Worm (Caenorhabditis elegans) whole organism, L4/young adult: Measurements from ENCODE around the gene clec-68.
"Not testable (repeated sequence)": the region's sequence is repeated elsewhere in the genome, so short reads cannot be mapped to it uniquely, and the experiment has no call there.

Experiments
- W03F9.2 ChIP-seq: fragments of 150-350 bp; optimal IDR thresholded peaks from 2 replicates; lab custom pipeline; 2014; ENCODE audit warnings: missing biosample characterization, missing genetic modification characterization
- dao-5 ChIP-seq: sonication (generic microtip); optimal IDR thresholded peaks from 2 replicates; lab custom pipeline; 2016; ENCODE audit warnings: missing genotype, missing genetic modification characterization, moderate library complexity, missing compliant biosample characterization
- him-1 ChIP-seq: sonication (generic microtip); optimal IDR thresholded peaks from 2 replicates; lab custom pipeline; 2016; ENCODE audit warnings: missing genotype, missing genetic modification reagents, missing genetic modification characterization, missing compliant biosample characterization

DNA sequence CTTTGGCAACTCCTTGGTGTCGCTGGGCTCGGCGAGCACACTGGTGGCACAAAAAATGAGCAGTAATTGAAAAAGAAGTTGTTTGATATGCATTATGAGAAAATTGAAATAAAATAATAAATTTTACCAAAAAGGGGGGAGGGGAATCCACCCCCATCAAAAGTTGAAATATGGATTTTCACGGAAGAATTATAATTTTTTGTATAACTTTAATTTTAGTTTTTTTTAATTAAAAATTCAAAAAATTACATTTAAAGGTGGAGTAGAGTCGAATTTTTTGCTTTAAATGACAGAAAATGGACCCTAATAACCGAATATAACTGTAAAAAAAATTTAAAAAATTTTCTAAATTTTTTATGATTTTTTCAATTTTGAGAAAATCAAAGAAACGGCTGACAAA lies 14.4 kb upstream of the clec-68 start, which contains the start of gene F56D6.18:
- TF ChIP-seq him-1; W03F9.2 (tag; lab: Kevin White, UChicago); dao-5: not testable (repeated sequence)
